Fruit fly (Drosophila melanogaster) whole organism, embryonic: Measurements from ENCODE around the gene CG8891.

ENCODE experiments used
- Awh ChIP-seq: fragments of 200-800 bp; sonication (Bioruptor generic); IDR thresholded peaks from 2 replicates; pipeline ENCODE4, ENCODE4 v1.3.6; 2022; ENCODE audit warnings: missing biosample characterization, missing genetic modification characterization
- CG10274 ChIP-seq: fragments of 200-800 bp; sonication (Bioruptor generic); optimal IDR thresholded peaks from 3 replicates; lab custom pipeline; 2017; ENCODE audit warnings: missing biosample characterization, mild to moderate bottlenecking, missing genetic modification characterization
- CG10431 ChIP-seq: fragments of 200-800 bp; sonication (Bioruptor generic); optimal IDR thresholded peaks from 3 replicates; lab custom pipeline; 2018; ENCODE audit warnings: missing biosample characterization, mild to moderate bottlenecking, missing genetic modification characterization
- CG12744 ChIP-seq: fragments of 200-800 bp; sonication (Bioruptor generic); optimal IDR thresholded peaks from 2 replicates; lab custom pipeline; 2016; ENCODE audit warnings: missing biosample characterization, missing genetic modification characterization
- CG13123 ChIP-seq: fragments of 200-800 bp; sonication (Bioruptor generic); optimal IDR thresholded peaks from 2 replicates; lab custom pipeline; 2016; ENCODE audit warnings: missing biosample characterization, missing genetic modification characterization
- CG13894 ChIP-seq: fragments of 200-800 bp; sonication (Bioruptor generic); optimal IDR thresholded peaks from 3 replicates; lab custom pipeline; 2018; ENCODE audit warnings: missing biosample characterization, mild to moderate bottlenecking, missing genetic modification characterization, moderate library complexity
- CG15514 ChIP-seq: fragments of 200-800 bp; sonication (Bioruptor generic); optimal IDR thresholded peaks from 3 replicates; lab custom pipeline; 2017; ENCODE audit warnings: missing biosample characterization, missing genetic modification characterization, mild to moderate bottlenecking, moderate library complexity, missing genetic modification reagents
- CG2120 ChIP-seq: fragments of 200-800 bp; sonication (Bioruptor generic); optimal IDR thresholded peaks from 3 replicates; lab custom pipeline; 2016; ENCODE audit warnings: missing biosample characterization, missing genetic modification characterization
- CG31224 ChIP-seq: fragments of 200-800 bp; sonication (Bioruptor generic); IDR thresholded peaks from 2 replicates; pipeline ENCODE4 v1.3.6; 2022; ENCODE audit warnings: missing biosample characterization, missing genetic modification characterization
- CG4424 ChIP-seq: fragments of 200-800 bp; sonication (Bioruptor generic); optimal IDR thresholded peaks from 3 replicates; lab custom pipeline; 2016; ENCODE audit warnings: missing biosample characterization, missing genetic modification characterization
- CG5953 ChIP-seq: fragments of 200-800 bp; sonication (Bioruptor generic); IDR thresholded peaks from 2 replicates; pipeline ENCODE4 v1.3.6; 2022; ENCODE audit warnings: missing biosample characterization, missing genetic modification characterization
- CG6254 ChIP-seq: fragments of 200-800 bp; sonication (Bioruptor generic); optimal IDR thresholded peaks from 3 replicates; lab custom pipeline; 2017; ENCODE audit warnings: mild to moderate bottlenecking, missing biosample characterization, missing genetic modification reagents, missing genetic modification characterization
- CG7839 ChIP-seq: fragments of 200-800 bp; sonication (Bioruptor generic); optimal IDR thresholded peaks from 3 replicates; lab custom pipeline; 2018; ENCODE audit warnings: missing biosample characterization, mild to moderate bottlenecking, missing genetic modification characterization, moderate library complexity
- CG9215 ChIP-seq: fragments of 200-800 bp; sonication (Bioruptor generic); IDR thresholded peaks from 2 replicates; pipeline ENCODE4 v1.3.6; 2022; ENCODE audit warnings: missing biosample characterization, missing genetic modification characterization
- CG9609 ChIP-seq: fragments of 200-800 bp; sonication (Bioruptor generic); optimal IDR thresholded peaks from 3 replicates; lab custom pipeline; 2016; ENCODE audit warnings: missing biosample characterization, missing genetic modification characterization
- CTCF ChIP-seq: fragments of 200-800 bp; sonication (Bioruptor generic); optimal IDR thresholded peaks from 2 replicates; lab custom pipeline; 2017; ENCODE audit warnings: missing biosample characterization, mild to moderate bottlenecking, missing genetic modification characterization, moderate library complexity
- CoRest ChIP-seq: fragments of 200-800 bp; sonication (Bioruptor generic); optimal IDR thresholded peaks from 3 replicates; lab custom pipeline; 2018; ENCODE audit warnings: missing biosample characterization, mild to moderate bottlenecking, missing genetic modification characterization, moderate library complexity
- D ChIP-seq, 2 experiments: fragments of 200-800 bp in 1 of 2; fragments of >200 bp in 1 of 2; sonication (Bioruptor generic) in 1 of 2; optimal IDR thresholded peaks; 2 replicates in 1 of 2; 3 replicates in 1 of 2; lab custom pipeline; 2017; ENCODE audit warnings: mild to moderate bottlenecking in 1 of 2, missing biosample characterization in 1 of 2, missing genetic modification characterization in 1 of 2, missing genetic modification reagents in 1 of 2
- Dbx ChIP-seq: fragments of 200-800 bp; sonication (Bioruptor generic); IDR thresholded peaks from 3 replicates; pipeline ENCODE4 v1.3.6; 2022; ENCODE audit warnings: missing biosample characterization, missing genetic modification characterization
- Deaf1 ChIP-seq: fragments of 200-800 bp; optimal IDR thresholded peaks from 3 replicates; lab custom pipeline; 2019; ENCODE audit warnings: missing biosample characterization, mild to moderate bottlenecking, missing genetic modification characterization, moderate library complexity
- HHEX ChIP-seq: fragments of 200-800 bp; sonication (Bioruptor generic); optimal IDR thresholded peaks from 3 replicates; lab custom pipeline; 2017; ENCODE audit warnings: missing biosample characterization, mild to moderate bottlenecking, missing genetic modification characterization, missing genetic modification reagents
- HmgD ChIP-seq: fragments of 200-800 bp; sonication (Bioruptor generic); optimal IDR thresholded peaks from 3 replicates; lab custom pipeline; 2016; ENCODE audit warnings: missing biosample characterization, missing genetic modification characterization
- Hr51 ChIP-seq, 2 experiments: fragments of 200-800 bp; sonication (Bioruptor generic); optimal IDR thresholded peaks; 2 replicates in 1 of 2; 3 replicates in 1 of 2; lab custom pipeline; 2016 to 2018; ENCODE audit warnings: missing biosample characterization in 2 of 2, missing genetic modification characterization in 2 of 2, mild to moderate bottlenecking in 1 of 2, moderate library complexity in 1 of 2
- Hsf ChIP-seq: fragments of 200-800 bp; sonication (Bioruptor generic); optimal IDR thresholded peaks from 3 replicates; lab custom pipeline; 2016; ENCODE audit warnings: missing biosample characterization, missing genetic modification characterization
- Myb ChIP-seq: fragments of 200-800 bp; sonication (Bioruptor generic); optimal IDR thresholded peaks from 2 replicates; lab custom pipeline; 2016; ENCODE audit warnings: missing biosample characterization, missing genetic modification characterization
- Rfx ChIP-seq: fragments of 200-800 bp; sonication (Bioruptor generic); IDR thresholded peaks from 2 replicates; pipeline ENCODE4 v1.3.6; 2022; ENCODE audit warnings: missing biosample characterization, missing genetic modification characterization
- Side ChIP-seq: fragments of 200-800 bp; sonication (Bioruptor generic); optimal IDR thresholded peaks from 2 replicates; lab custom pipeline; 2016; ENCODE audit warnings: missing biosample characterization, missing genetic modification characterization
- Sox100B ChIP-seq: fragments of 200-800 bp; sonication (Bioruptor generic); optimal IDR thresholded peaks from 3 replicates; lab custom pipeline; 2018; ENCODE audit warnings: missing biosample characterization, mild to moderate bottlenecking, missing genetic modification characterization
- Stat92E ChIP-seq, 3 experiments: fragments of >200 bp in 2 of 3; fragments of 200-800 bp in 1 of 3; sonication (Bioruptor generic) in 1 of 3; optimal IDR thresholded peaks; 2 replicates each; lab custom pipeline; 2017 to 2019; ENCODE audit warnings: missing biosample characterization in 3 of 3, missing genetic modification characterization in 3 of 3, mild to moderate bottlenecking in 1 of 3, moderate library complexity in 1 of 3
- abd-A ChIP-seq: fragments of 200-800 bp; sonication (Bioruptor generic); optimal IDR thresholded peaks from 3 replicates; lab custom pipeline; 2019; ENCODE audit warnings: missing biosample characterization, mild to moderate bottlenecking, missing genetic modification characterization, moderate library complexity
- ara ChIP-seq: fragments of 200-800 bp; sonication (Bioruptor generic); IDR thresholded peaks from 2 replicates; pipeline ENCODE4 v1.3.6; 2022; ENCODE audit warnings: missing biosample characterization, missing genetic modification characterization
- ase ChIP-seq: fragments of 200-800 bp; sonication (Bioruptor generic); IDR thresholded peaks from 3 replicates; pipeline ENCODE4 v1.3.6; 2022; ENCODE audit warnings: missing biosample characterization, missing genetic modification characterization
- bab2 ChIP-seq: fragments of 200-800 bp; sonication (Bioruptor generic); optimal IDR thresholded peaks from 2 replicates; lab custom pipeline; 2016; ENCODE audit warnings: missing biosample characterization, missing genetic modification characterization
- chn ChIP-seq: fragments of 200-800 bp; sonication (Bioruptor generic); optimal IDR thresholded peaks from 2 replicates; lab custom pipeline; 2016; ENCODE audit warnings: missing biosample characterization, missing genetic modification characterization
- ci ChIP-seq: fragments of 200-800 bp; sonication (Bioruptor generic); IDR thresholded peaks from 3 replicates; pipeline ENCODE4 v1.3.6; 2022; ENCODE audit warnings: missing biosample characterization, missing genetic modification characterization
- dm ChIP-seq: fragments of 200-800 bp; sonication (Bioruptor generic); optimal IDR thresholded peaks from 3 replicates; lab custom pipeline; 2016; ENCODE audit warnings: missing biosample characterization, missing genetic modification characterization
- dmrt99B ChIP-seq: fragments of 200-800 bp; sonication (Bioruptor generic); optimal IDR thresholded peaks from 2 replicates; lab custom pipeline; 2018; ENCODE audit warnings: missing biosample characterization, mild to moderate bottlenecking, missing genetic modification characterization, moderate library complexity
- ems ChIP-seq: fragments of 200-800 bp; sonication (Bioruptor generic); optimal IDR thresholded peaks from 3 replicates; lab custom pipeline; 2016; ENCODE audit warnings: missing biosample characterization, missing genetic modification characterization
- ewg ChIP-seq: fragments of 200-800 bp; sonication (Bioruptor generic); optimal IDR thresholded peaks from 3 replicates; lab custom pipeline; 2017; ENCODE audit warnings: mild to moderate bottlenecking, missing biosample characterization, missing genetic modification reagents, missing genetic modification characterization
- gsb ChIP-seq: fragments of 200-800 bp; sonication (Bioruptor generic); IDR thresholded peaks from 2 replicates; pipeline ENCODE4 v1.3.6; 2022; ENCODE audit warnings: missing biosample characterization, missing genetic modification characterization
- kni ChIP-seq: fragments of 200-800 bp; sonication (Bioruptor generic); optimal IDR thresholded peaks from 3 replicates; lab custom pipeline; 2017; ENCODE audit warnings: mild to moderate bottlenecking, missing biosample characterization, missing genetic modification reagents, missing genetic modification characterization
- nmo ChIP-seq: fragments of 200-800 bp; sonication (Bioruptor generic); optimal IDR thresholded peaks from 2 replicates; lab custom pipeline; 2018; ENCODE audit warnings: missing biosample characterization, mild to moderate bottlenecking, missing genetic modification characterization, moderate library complexity
- pho ChIP-seq: fragments of 200-800 bp; sonication (Bioruptor generic); optimal IDR thresholded peaks from 2 replicates; lab custom pipeline; 2016; ENCODE audit warnings: missing biosample characterization, missing genetic modification characterization
- sqz ChIP-seq: fragments of 200-800 bp; sonication (Bioruptor generic); optimal IDR thresholded peaks from 3 replicates; lab custom pipeline; 2018; ENCODE audit warnings: missing biosample characterization, mild to moderate bottlenecking, missing genetic modification characterization
- stc ChIP-seq: fragments of 200-800 bp; sonication (Bioruptor generic); IDR thresholded peaks from 2 replicates; pipeline ENCODE4 v1.3.6; 2022; ENCODE audit warnings: missing biosample characterization, missing genetic modification characterization
- sug ChIP-seq: fragments of 200-800 bp; optimal IDR thresholded peaks from 2 replicates; lab custom pipeline; 2019; ENCODE audit warnings: missing biosample characterization, mild to moderate bottlenecking, missing genetic modification characterization, moderate library complexity
- tup ChIP-seq: fragments of 200-800 bp; sonication (Bioruptor generic); optimal IDR thresholded peaks from 2 replicates; lab custom pipeline; 2016; ENCODE audit warnings: missing biosample characterization, mild to moderate bottlenecking, missing genetic modification characterization, moderate library complexity
- wek ChIP-seq: fragments of 200-800 bp; sonication (Bioruptor generic); optimal IDR thresholded peaks from 3 replicates; lab custom pipeline; 2018; ENCODE audit warnings: missing biosample characterization, mild to moderate bottlenecking, missing genetic modification characterization, moderate library complexity
- zen ChIP-seq: fragments of 200-800 bp; sonication (Bioruptor generic); optimal IDR thresholded peaks from 3 replicates; lab custom pipeline; 2018; ENCODE audit warnings: missing biosample characterization, mild to moderate bottlenecking, missing genetic modification characterization, moderate library complexity

CG8891 gene

DNA sequence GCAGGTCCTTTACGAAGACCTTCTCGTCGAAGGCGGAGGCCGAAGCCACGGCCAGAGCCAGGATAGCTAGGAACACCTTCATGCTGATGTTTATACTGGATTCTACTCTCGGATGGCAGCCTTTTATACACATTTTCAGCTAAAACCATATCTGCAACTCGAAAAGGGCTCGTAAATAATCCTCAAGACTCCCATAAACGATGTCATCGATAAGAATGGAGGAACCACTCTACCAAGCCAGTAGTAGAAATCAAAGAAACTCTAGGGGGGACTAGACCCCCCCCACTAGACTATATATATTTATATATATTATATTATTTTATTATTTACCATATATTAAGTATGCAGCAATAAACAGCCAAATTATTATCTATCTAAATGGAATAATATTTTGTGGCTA lies 28.5 kb downstream of the CG8891 start, which contains the start of gene Jon25Biii:
Jon25Biii (minus strand) TSS at position 101 of the 400 bp plus-strand sequence.
- TF ChIP-seq stc (GFP tag; lab: Robert Waterston, UW) (no peak), Deaf1 (tag; lab: Kevin White, UChicago) (no peak), CG13894 (no peak), HHEX (GFP tag; lab: Kevin White, UChicago) (no peak), Myb (GFP tag; lab: Kevin White, UChicago) (no peak), sug (tag; lab: Kevin White, UChicago) (peak; percentile 84), CG5953 (GFP tag; lab: Robert Waterston, UW) (no peak), gsb (GFP tag; lab: Robert Waterston, UW) (no peak)

DNA sequence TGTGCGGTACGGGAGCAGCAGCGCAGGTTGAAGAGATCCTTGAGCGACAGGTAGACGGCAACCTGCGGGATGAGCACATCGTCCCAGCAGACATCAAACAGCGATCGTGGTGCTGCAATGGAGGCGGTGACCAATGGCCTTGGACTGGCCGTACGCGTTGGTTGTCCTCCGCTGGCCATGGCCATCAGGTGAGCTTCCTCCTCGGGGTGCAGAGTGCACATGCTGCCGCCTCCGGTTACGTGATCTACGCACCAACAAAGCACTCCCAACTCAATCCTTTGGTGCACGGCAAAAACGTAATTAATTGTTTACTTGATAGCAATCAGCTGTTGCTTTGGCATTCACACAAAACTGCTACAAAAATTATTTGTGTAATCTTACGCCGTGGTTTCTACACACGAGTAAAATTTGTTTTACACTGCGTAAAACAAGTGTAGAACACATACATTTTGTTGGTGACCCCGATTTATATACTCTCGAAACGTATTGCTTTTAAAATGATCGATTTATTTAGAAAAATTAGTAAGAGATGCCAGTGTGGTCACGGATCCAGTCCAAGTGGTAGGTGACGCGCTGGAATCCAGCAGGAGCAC lies 29.6 kb downstream of the CG8891 start, which contains the start of gene jet:
jet (minus strand) TSS at position 332 of the 593 bp plus-strand sequence.
- TF ChIP-seq chn = no peak
- TF ChIP-seq CTCF (GFP tag; lab: Kevin White, UChicago) = peak; percentile 57
- TF ChIP-seq Dbx (GFP tag; lab: Robert Waterston, UW) = no peak
- no peak for TF ChIP-seq ci (GFP tag; lab: Robert Waterston, UW)
- TF ChIP-seq CG9609 = no peak
- TF ChIP-seq HmgD (GFP tag; lab: Kevin White, UChicago) = no peak
- TF ChIP-seq ase = no peak
- TF ChIP-seq nmo (GFP tag; lab: Kevin White, UChicago) = peak; percentile 9
- no peak for TF ChIP-seq bab2 (GFP tag; lab: Kevin White, UChicago)
- TF ChIP-seq pho (GFP tag; lab: Kevin White, UChicago) = no peak
- TF ChIP-seq ewg (GFP tag; lab: Kevin White, UChicago) = no peak
- TF ChIP-seq Rfx = no peak
- TF ChIP-seq CG2120 (GFP tag; lab: Kevin White, UChicago) = no peak
- no peak for TF ChIP-seq dm (GFP tag; lab: Kevin White, UChicago)
- TF ChIP-seq Awh (GFP tag; lab: Robert Waterston, UW) = no peak
- no peak for TF ChIP-seq wek (GFP tag; lab: Kevin White, UChicago)
- TF ChIP-seq CG12744 (GFP tag; lab: Kevin White, UChicago) = no peak
- TF ChIP-seq Side (GFP tag; lab: Kevin White, UChicago) = no peak
- TF ChIP-seq Hsf (GFP tag; lab: Kevin White, UChicago) = no peak
- no peak for TF ChIP-seq Sox100B
- TF ChIP-seq CG6254 = no peak
- no peak for TF ChIP-seq CG15514 (GFP tag; lab: Kevin White, UChicago)
- no peak for TF ChIP-seq abd-A (tag; lab: Kevin White, UChicago)
- no peak for TF ChIP-seq CG9215 (GFP tag; lab: Robert Waterston, UW)
- TF ChIP-seq ems (GFP tag; lab: Kevin White, UChicago) = no peak
- TF ChIP-seq Hr51 (GFP tag; optimal IDR thresholded peaks at IDR 0.05; lab: Kevin White, UChicago) = no peak
- no peak for TF ChIP-seq ara
- TF ChIP-seq tup (GFP tag; lab: Kevin White, UChicago) = no peak
- no peak for TF ChIP-seq CG31224 (GFP tag; lab: Robert Waterston, UW)
- no peak for TF ChIP-seq sqz (GFP tag; lab: Kevin White, UChicago)
- TF ChIP-seq Stat92E (GFP tag; optimal IDR thresholded peaks at IDR 0.05; lab: Kevin White, UChicago) = no peak
- TF ChIP-seq CG10431 = no peak
- TF ChIP-seq CG10274 (GFP tag; lab: Kevin White, UChicago) = no peak
- no peak for TF ChIP-seq CG7839 (tag; lab: Kevin White, UChicago)
- no peak for TF ChIP-seq CG4424 (GFP tag; lab: Kevin White, UChicago)
- TF ChIP-seq D (optimal IDR thresholded peaks at IDR 0.05; lab: Kevin White, UChicago) = no peak
- no peak for TF ChIP-seq D (GFP tag; optimal IDR thresholded peaks at IDR 0.05; lab: Kevin White, UChicago)
- no peak for TF ChIP-seq CG13123 (GFP tag; lab: Kevin White, UChicago)
- peak; percentile 22 for TF ChIP-seq zen (tag; lab: Kevin White, UChicago)
- no peak for TF ChIP-seq HHEX (GFP tag; lab: Kevin White, UChicago)
- no peak for TF ChIP-seq kni (GFP tag; lab: Kevin White, UChicago)
- TF ChIP-seq dmrt99B (tag; lab: Kevin White, UChicago) = no peak
- no peak for TF ChIP-seq CoRest (tag; lab: Kevin White, UChicago)
